Worm (Caenorhabditis elegans): Measurements from ENCODE around the gene C06E1.1.

DNA sequence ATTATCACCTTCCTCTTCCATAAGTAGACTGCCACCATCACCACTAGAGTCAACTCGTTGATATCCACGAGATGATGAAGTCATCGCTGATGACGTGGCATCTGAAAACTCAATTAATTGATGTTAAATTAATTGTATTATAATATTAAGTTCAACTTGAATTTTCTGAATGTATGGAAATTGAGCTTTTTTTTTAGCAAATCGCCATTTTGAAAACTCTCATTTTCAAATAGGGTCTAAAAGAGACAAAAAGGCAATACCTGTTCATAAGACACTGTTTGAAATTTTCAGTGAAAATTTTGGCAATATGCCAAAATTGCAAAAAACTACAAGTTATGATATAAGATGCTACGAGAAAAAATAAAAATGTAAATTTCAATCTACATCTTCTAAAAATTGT, 38.0 kb downstream of the C06E1.1 start, which contains the start of gene twk-7:
- TF ChIP-seq dao-5 (tag; optimal IDR thresholded peaks at IDR 0.05): no peak
- no peak for TF ChIP-seq him-1 (tag; optimal IDR thresholded peaks at IDR 0.05)

Data from whole organism, L4/young adult.